Worm (Caenorhabditis elegans) whole organism, L2 larva: ENCODE data around the gene ugt-13.

Experiments used
- F13H6.1 ChIP-seq: sonication (generic microtip); optimal IDR thresholded peaks from 2 replicates; lab custom pipeline; 2016; ENCODE audit warnings: missing genetic modification characterization, missing compliant biosample characterization
- Y55F3AM.14 ChIP-seq: fragments of 200-800 bp; sonication (Bioruptor generic); optimal IDR thresholded peaks from 2 replicates; lab custom pipeline; 2018; ENCODE audit warnings: mild to moderate bottlenecking, missing genetic modification characterization, missing compliant biosample characterization
- ZK546.5 ChIP-seq: sonication (generic microtip); optimal IDR thresholded peaks from 2 replicates; lab custom pipeline; 2017; ENCODE audit warnings: missing biosample characterization, missing genetic modification characterization
- alr-1 ChIP-seq: fragments of 150-350 bp; optimal IDR thresholded peaks from 2 replicates; lab custom pipeline; 2014; ENCODE audit warnings: missing biosample characterization, missing genetic modification characterization
- aly-2 ChIP-seq: fragments of 150-350 bp; optimal IDR thresholded peaks from 2 replicates; lab custom pipeline; 2014; ENCODE audit warnings: missing biosample characterization, missing genetic modification characterization
- ama-1 ChIP-seq: fragments of 150-350 bp; optimal IDR thresholded peaks from 2 replicates; lab custom pipeline; 2018; ENCODE audit warnings: inconsistent platforms
- blmp-1 ChIP-seq: sonication (generic microtip); optimal IDR thresholded peaks from 2 replicates; lab custom pipeline; 2017; ENCODE audit warnings: missing genetic modification characterization, mild to moderate bottlenecking, missing compliant biosample characterization, antibody characterized with exemption, moderate library complexity; ENCODE audit not compliant: insufficient read depth
- ceh-16 ChIP-seq: fragments of 150-350 bp; optimal IDR thresholded peaks from 2 replicates; lab custom pipeline; 2014; ENCODE audit warnings: missing biosample characterization, missing genetic modification characterization
- ceh-82 ChIP-seq: fragments of 150-350 bp; optimal IDR thresholded peaks from 2 replicates; lab custom pipeline; 2014; ENCODE audit warnings: missing biosample characterization, missing genetic modification characterization
- dmd-4 ChIP-seq: sonication (generic microtip); optimal IDR thresholded peaks from 2 replicates; lab custom pipeline; 2017; ENCODE audit warnings: missing biosample characterization, missing genetic modification characterization
- egl-27 ChIP-seq: sonication (generic microtip); optimal IDR thresholded peaks from 3 replicates; lab custom pipeline; 2017; ENCODE audit warnings: missing biosample characterization, missing genetic modification reagents, missing genetic modification characterization
- elt-1 ChIP-seq: fragments of 150-350 bp; optimal IDR thresholded peaks from 2 replicates; lab custom pipeline; 2014; ENCODE audit warnings: missing biosample characterization, missing genetic modification characterization
- fos-1 ChIP-seq: fragments of 150-350 bp; optimal IDR thresholded peaks from 2 replicates; lab custom pipeline; 2014; ENCODE audit warnings: missing biosample characterization, missing genetic modification characterization
- gmeb-1 ChIP-seq: fragments of 150-350 bp; optimal IDR thresholded peaks from 2 replicates; lab custom pipeline; 2014; ENCODE audit warnings: missing biosample characterization, missing genetic modification characterization
- lin-13 ChIP-seq: fragments of 150-350 bp; optimal IDR thresholded peaks from 2 replicates; lab custom pipeline; 2014; ENCODE audit warnings: missing biosample characterization, missing genetic modification reagents, missing genetic modification characterization
- lin-39 ChIP-seq: fragments of 150-350 bp; optimal IDR thresholded peaks from 2 replicates; lab custom pipeline; 2014; ENCODE audit warnings: missing biosample characterization, missing genetic modification reagents, missing genetic modification characterization
- lsy-2 ChIP-seq, 2 experiments: fragments of 150-350 bp in 1 of 2; sonication (generic microtip) in 1 of 2; optimal IDR thresholded peaks; 2 replicates each; lab custom pipeline; 2014 to 2017; ENCODE audit warnings: missing biosample characterization in 2 of 2, missing genetic modification characterization in 2 of 2
- mab-5 ChIP-seq: fragments of 150-350 bp; optimal IDR thresholded peaks from 2 replicates; lab custom pipeline; 2014; ENCODE audit warnings: missing biosample characterization, missing genetic modification characterization
- mdl-1 ChIP-seq, 2 experiments: fragments of 150-350 bp in 1 of 2; sonication (generic microtip) in 1 of 2; optimal IDR thresholded peaks; 2 replicates each; lab custom pipeline; 2017; ENCODE audit warnings: missing biosample characterization in 2 of 2, missing genetic modification characterization in 2 of 2
- nhr-10 ChIP-seq: sonication (generic microtip); optimal IDR thresholded peaks from 2 replicates; lab custom pipeline; 2017; ENCODE audit warnings: missing biosample characterization, missing genetic modification characterization
- nhr-12 ChIP-seq: fragments of 150-350 bp; optimal IDR thresholded peaks from 2 replicates; lab custom pipeline; 2014; ENCODE audit warnings: missing biosample characterization, missing genetic modification characterization
- nhr-129 ChIP-seq: fragments of 150-350 bp; optimal IDR thresholded peaks from 2 replicates; lab custom pipeline; 2014; ENCODE audit warnings: missing biosample characterization, missing genetic modification characterization
- nhr-23 ChIP-seq: fragments of 150-350 bp; optimal IDR thresholded peaks from 2 replicates; lab custom pipeline; 2014; ENCODE audit warnings: missing biosample characterization, missing genetic modification reagents, missing genetic modification characterization
- nhr-25 ChIP-seq: fragments of 150-350 bp; sonication (generic microtip); optimal IDR thresholded peaks from 3 replicates; lab custom pipeline; 2014; ENCODE audit warnings: missing biosample characterization, missing genetic modification characterization
- nhr-6 ChIP-seq: fragments of 150-350 bp; optimal IDR thresholded peaks from 2 replicates; lab custom pipeline; 2014; ENCODE audit warnings: missing biosample characterization, missing genetic modification characterization
- peb-1 ChIP-seq: fragments of 150-350 bp; optimal IDR thresholded peaks from 2 replicates; lab custom pipeline; 2014; ENCODE audit warnings: missing biosample characterization, missing genetic modification characterization
- sem-4 ChIP-seq: fragments of 150-350 bp; optimal IDR thresholded peaks from 2 replicates; lab custom pipeline; 2014; ENCODE audit warnings: missing biosample characterization, missing genetic modification reagents, missing genetic modification characterization
- sma-3 ChIP-seq: sonication (generic microtip); optimal IDR thresholded peaks from 2 replicates; lab custom pipeline; 2016; ENCODE audit warnings: missing genetic modification reagents, missing genetic modification characterization, missing compliant biosample characterization
- sma-9 ChIP-seq, 2 experiments: fragments of 150-350 bp in 1 of 2; sonication (generic microtip) in 1 of 2; optimal IDR thresholded peaks; 2 replicates each; lab custom pipeline; 2014 to 2016; ENCODE audit warnings: missing genetic modification characterization in 2 of 2, mild to moderate bottlenecking in 1 of 2, missing biosample characterization in 1 of 2, missing compliant biosample characterization in 1 of 2, missing genetic modification reagents in 1 of 2, moderate library complexity in 1 of 2
- snpc-4 ChIP-seq: fragments of 150-350 bp; optimal IDR thresholded peaks from 2 replicates; lab custom pipeline; 2014; ENCODE audit warnings: missing biosample characterization, missing genetic modification characterization
- unc-55 ChIP-seq: fragments of 150-350 bp; sonication (generic microtip); optimal IDR thresholded peaks from 3 replicates; lab custom pipeline; 2014; ENCODE audit warnings: missing biosample characterization, missing genetic modification reagents, missing genetic modification characterization
- unc-62 ChIP-seq: fragments of 150-350 bp; optimal IDR thresholded peaks from 2 replicates; lab custom pipeline; 2014; ENCODE audit warnings: missing biosample characterization, missing genetic modification reagents, missing genetic modification characterization
- zag-1 ChIP-seq: fragments of 150-350 bp; optimal IDR thresholded peaks from 2 replicates; lab custom pipeline; 2014; ENCODE audit warnings: missing biosample characterization, missing genetic modification characterization
- ztf-1 ChIP-seq: fragments of 200-800 bp; sonication (Bioruptor generic); conservative IDR thresholded peaks from 2 replicates; pipeline ENCODE4 v1.3.6; 2022; ENCODE audit warnings: missing genetic modification characterization, missing compliant biosample characterization
- ztf-11 ChIP-seq: sonication (generic microtip); optimal IDR thresholded peaks from 2 replicates; lab custom pipeline; 2017; ENCODE audit warnings: missing biosample characterization, missing genetic modification characterization
- ztf-4 ChIP-seq: fragments of 150-350 bp; optimal IDR thresholded peaks from 2 replicates; lab custom pipeline; 2014; ENCODE audit warnings: missing biosample characterization, missing genetic modification characterization

Gene ugt-13

ce11 chrV:4929842-4930241 is 21.2 kb downstream of the ugt-13 start, which contains the start of gene str-205:
Gene str-205, minus strand, starts transcription at chrV:4929942.
- TF ChIP-seq nhr-12 (tag; lab: Kevin White, UChicago) = no peak

ce11 chrV:4932814-4933213 is 24.1 kb downstream of the ugt-13 start, which contains the start of gene C02E7.10:
Gene C02E7.10, minus strand, starts transcription at chrV:4933045.
- TF ChIP-seq peb-1 = no peak
- TF ChIP-seq nhr-10 (tag; lab: Kevin White, UChicago) = no peak
- TF ChIP-seq gmeb-1 (tag; lab: Kevin White, UChicago) = no peak
- no peak for TF ChIP-seq elt-1
- no peak for TF ChIP-seq sma-3 (GFP tag; lab: Kevin White, UChicago)
- no peak for TF ChIP-seq lin-13 (GFP tag; lab: Kevin White, UChicago)
- no peak for TF ChIP-seq nhr-23 (tag; lab: Kevin White, UChicago)
- TF ChIP-seq lin-39 (tag; lab: Kevin White, UChicago) = no peak
- TF ChIP-seq blmp-1 (tag; lab: Kevin White, UChicago) = no peak
- no peak for TF ChIP-seq ceh-16
- TF ChIP-seq ztf-11 = no peak
- TF ChIP-seq nhr-25 (tag; lab: Kevin White, UChicago) = no peak
- TF ChIP-seq snpc-4 (tag; lab: Kevin White, UChicago) = no peak
- no peak for TF ChIP-seq alr-1 (tag; lab: Kevin White, UChicago)
- no peak for TF ChIP-seq egl-27 (tag; lab: Kevin White, UChicago)
- TF ChIP-seq sma-9 (GFP tag; optimal IDR thresholded peaks at IDR 0.05; lab: Kevin White, UChicago) = no peak
- TF ChIP-seq sma-9 (tag; optimal IDR thresholded peaks at IDR 0.05; lab: Kevin White, UChicago) = no peak
- TF ChIP-seq lsy-2 (tag; optimal IDR thresholded peaks at IDR 0.05; lab: Kevin White, UChicago) = no peak
- no peak for TF ChIP-seq nhr-12 (tag; lab: Kevin White, UChicago)
- TF ChIP-seq, all 48 proteins: peak for 0

- TF ChIP-seq Y55F3AM.14 (GFP tag; lab: Kevin White, UChicago) (no peak), snpc-4 (tag; lab: Kevin White, UChicago) (no peak), ztf-1 (GFP tag; lab: Robert Waterston, UW) (no peak), mab-5 (tag; lab: Kevin White, UChicago) (no peak), dmd-4 (no peak), unc-62 (GFP tag; lab: Kevin White, UChicago) (no peak), fos-1 (tag; lab: Kevin White, UChicago) (no peak), unc-55 (GFP tag; lab: Kevin White, UChicago) (no peak)
Measured at ce11 chrV:4933268-4933667, 24.6 kb downstream of the ugt-13 start.

- TF ChIP-seq F13H6.1 (no peak), snpc-4 (tag; lab: Kevin White, UChicago) (no peak), nhr-12 (tag; lab: Kevin White, UChicago) (no peak), dmd-4 (no peak), nhr-129 (tag; lab: Kevin White, UChicago) (no peak), ZK546.5 (tag; lab: Kevin White, UChicago) (no peak), unc-55 (GFP tag; lab: Kevin White, UChicago) (no peak), sem-4 (tag; lab: Kevin White, UChicago) (no peak), ama-1 (no peak), ceh-82 (tag; lab: Kevin White, UChicago) (no peak), blmp-1 (tag; lab: Kevin White, UChicago) (no peak)
Measured at ce11 chrV:4934406-4934805, 25.7 kb downstream of the ugt-13 start, which contains the start of gene catp-2. Gene catp-2, plus strand, starts transcription at chrV:4934706.

ce11 chrV:4935096-4935495 is 26.4 kb downstream of the ugt-13 start:
- TF ChIP-seq fos-1 (tag; lab: Kevin White, UChicago) (peak; percentile 30), aly-2 (no peak), mdl-1 (tag; optimal IDR thresholded peaks at IDR 0.05; lab: Kevin White, UChicago) (no peak)

ce11 chrV:4937337-4937736 is 28.7 kb downstream of the ugt-13 start:
- no peak for TF ChIP-seq peb-1
- TF ChIP-seq fos-1 (tag; lab: Kevin White, UChicago) = no peak
- no peak for TF ChIP-seq ZK546.5 (tag; lab: Kevin White, UChicago)
- TF ChIP-seq aly-2 = no peak
- no peak for TF ChIP-seq ztf-4 (tag; lab: Kevin White, UChicago)
- no peak for TF ChIP-seq Y55F3AM.14 (GFP tag; lab: Kevin White, UChicago)
- TF ChIP-seq nhr-6 (tag; lab: Kevin White, UChicago) = no peak
- TF ChIP-seq sma-9 (GFP tag; optimal IDR thresholded peaks at IDR 0.05; lab: Kevin White, UChicago) = no peak
- no peak for TF ChIP-seq sma-9 (tag; optimal IDR thresholded peaks at IDR 0.05; lab: Kevin White, UChicago)
- TF ChIP-seq zag-1 (tag; lab: Kevin White, UChicago) = no peak
- no peak for TF ChIP-seq ztf-11
- no peak for TF ChIP-seq unc-55 (GFP tag; lab: Kevin White, UChicago)
- TF ChIP-seq egl-27 (tag; lab: Kevin White, UChicago) = no peak
- TF ChIP-seq dmd-4 = no peak
